Worm (Caenorhabditis elegans) whole organism, L3 larva: Measurements from ENCODE around the gene W09G10.9.

Experiments
- R02D3.7 ChIP-seq: fragments of 150-350 bp; optimal IDR thresholded peaks from 2 replicates; lab custom pipeline; 2014; ENCODE audit warnings: missing biosample characterization, missing genetic modification characterization
- ZK546.5 ChIP-seq: sonication (generic microtip); optimal IDR thresholded peaks from 2 replicates; lab custom pipeline; 2017; ENCODE audit warnings: missing biosample characterization, missing genetic modification characterization
- aly-2 ChIP-seq: fragments of 150-350 bp; optimal IDR thresholded peaks from 2 replicates; lab custom pipeline; 2014; ENCODE audit warnings: missing biosample characterization, missing genetic modification characterization
- ceh-9 ChIP-seq: sonication (generic microtip); optimal IDR thresholded peaks from 2 replicates; lab custom pipeline; 2018; ENCODE audit warnings: missing biosample characterization, missing genetic modification characterization
- egl-27 ChIP-seq: sonication (generic microtip); optimal IDR thresholded peaks from 4 replicates; lab custom pipeline; 2017; ENCODE audit warnings: missing biosample characterization, missing genetic modification reagents, missing genetic modification characterization
- elt-2 ChIP-seq: sonication (generic microtip); optimal IDR thresholded peaks from 2 replicates; lab custom pipeline; 2016; ENCODE audit warnings: missing genetic modification reagents, mild to moderate bottlenecking, missing genetic modification characterization, missing compliant biosample characterization
- fos-1 ChIP-seq: fragments of 150-350 bp; optimal IDR thresholded peaks from 2 replicates; lab custom pipeline; 2014; ENCODE audit warnings: missing biosample characterization, missing genetic modification characterization
- jun-1 ChIP-seq: fragments of 150-350 bp; optimal IDR thresholded peaks from 2 replicates; lab custom pipeline; 2014; ENCODE audit warnings: missing biosample characterization, missing genetic modification reagents, missing genetic modification characterization
- lin-15B ChIP-seq: fragments of 150-350 bp; optimal IDR thresholded peaks from 2 replicates; lab custom pipeline; 2014; ENCODE audit warnings: missing biosample characterization, missing genetic modification characterization
- lin-39 ChIP-seq: fragments of 150-350 bp; optimal IDR thresholded peaks from 2 replicates; lab custom pipeline; 2018; ENCODE audit warnings: missing biosample characterization, missing genetic modification reagents, missing genetic modification characterization
- nhr-12 ChIP-seq: fragments of 150-350 bp; optimal IDR thresholded peaks from 2 replicates; lab custom pipeline; 2014; ENCODE audit warnings: missing biosample characterization, missing genetic modification characterization
- nhr-23 ChIP-seq: fragments of 150-350 bp; optimal IDR thresholded peaks from 2 replicates; lab custom pipeline; 2014; ENCODE audit warnings: missing biosample characterization, missing genetic modification reagents, missing genetic modification characterization
- nhr-28 ChIP-seq: fragments of 150-350 bp; optimal IDR thresholded peaks from 2 replicates; lab custom pipeline; 2014; ENCODE audit warnings: missing biosample characterization, missing genetic modification characterization
- nhr-67 ChIP-seq: fragments of 150-350 bp; optimal IDR thresholded peaks from 2 replicates; lab custom pipeline; 2014; ENCODE audit warnings: missing biosample characterization, missing genetic modification characterization
- sea-2 ChIP-seq: fragments of 150-350 bp; sonication (generic microtip); optimal IDR thresholded peaks from 4 replicates; lab custom pipeline; 2014; ENCODE audit warnings: missing biosample characterization, missing genetic modification reagents, missing genetic modification characterization
- skn-1 ChIP-seq: fragments of 150-350 bp; optimal IDR thresholded peaks from 2 replicates; lab custom pipeline; 2014; ENCODE audit warnings: missing biosample characterization, missing genetic modification characterization
- snpc-4 ChIP-seq: fragments of 150-350 bp; optimal IDR thresholded peaks from 2 replicates; lab custom pipeline; 2014; ENCODE audit warnings: missing biosample characterization, missing genetic modification characterization
- unc-62 ChIP-seq: fragments of 150-350 bp; sonication (generic microtip); optimal IDR thresholded peaks from 4 replicates; lab custom pipeline; 2014; ENCODE audit warnings: missing biosample characterization, missing genetic modification reagents, missing genetic modification characterization
- ztf-11 ChIP-seq: fragments of 150-350 bp; optimal IDR thresholded peaks from 2 replicates; lab custom pipeline; 2014; ENCODE audit warnings: missing biosample characterization, missing genetic modification characterization

W09G10.9 gene

ce11 chrII:3567066-3567465, 45.5 kb downstream of the W09G10.9 start:
- TF ChIP-seq ztf-11 (tag; lab: Kevin White, UChicago): no peak
- TF ChIP-seq skn-1: no peak
- TF ChIP-seq lin-15B: no peak
- no peak for TF ChIP-seq ceh-9 (tag; lab: Kevin White, UChicago)
- no peak for TF ChIP-seq jun-1 (tag; lab: Kevin White, UChicago)
- no peak for TF ChIP-seq ZK546.5
- TF ChIP-seq R02D3.7 (tag; lab: Kevin White, UChicago): no peak
- no peak for TF ChIP-seq unc-62

- TF ChIP-seq lin-39 (tag; lab: Kevin White, UChicago) (peak; percentile 16), elt-2 (tag; lab: Kevin White, UChicago) (peak; percentile 45)
Measured at ce11 chrII:3567576-3567975, 46.0 kb downstream of the W09G10.9 start.

- TF ChIP-seq nhr-12 (tag; lab: Kevin White, UChicago) (no peak), unc-62 (no peak), aly-2 (no peak), R02D3.7 (tag; lab: Kevin White, UChicago) (no peak), nhr-28 (no peak), nhr-67 (tag; lab: Kevin White, UChicago) (no peak), ZK546.5 (no peak), snpc-4 (tag; lab: Kevin White, UChicago) (no peak), lin-15B (no peak), lin-39 (tag; lab: Kevin White, UChicago) (no peak), egl-27 (tag; lab: Kevin White, UChicago) (no peak), nhr-23 (tag; lab: Kevin White, UChicago) (no peak), sea-2 (no peak)
Measured at ce11 chrII:3569118-3569517, 47.5 kb downstream of the W09G10.9 start, which contains the start of gene clec-127. Gene clec-127 (minus strand): TSS chrII:3569218.

- TF ChIP-seq fos-1 (tag; lab: Kevin White, UChicago): no peak
Measured at ce11 chrII:3570927-3571538, 49.4 kb downstream of the W09G10.9 start, which contains the start of the genes clec-128 and clec-129. Gene clec-128 (minus strand): TSS chrII:3571027. Gene clec-129 (plus strand): TSS chrII:3571488.
